Worm (Caenorhabditis elegans): Measurements from ENCODE around the gene W02F12.2.

ce11 chrV:6709050-6709683 is 11.7 kb upstream of the W02F12.2 start, which contains the start of gene dlst-1:
- TF ChIP-seq zag-1 (tag; optimal IDR thresholded peaks at IDR 0.05) (no peak), Y116A8C.19 (tag; optimal IDR thresholded peaks at IDR 0.05; ENCODE audit: borderline replicate concordance) (no peak), unc-86 (tag; optimal IDR thresholded peaks at IDR 0.05) (peak; percentile 36), aha-1 (tag; optimal IDR thresholded peaks at IDR 0.05) (no peak), nhr-76 (tag; optimal IDR thresholded peaks at IDR 0.05) (no peak)

Data from whole organism, L1 larva.